Fruit fly (Drosophila melanogaster): ENCODE results near the gene CG18563.

- TF ChIP-seq psq (optimal IDR thresholded peaks at IDR 0.05) (no peak), CG8478 (optimal IDR thresholded peaks at IDR 0.05) (no peak), usp (GFP tag; optimal IDR thresholded peaks at IDR 0.05) (no peak)
Measured at dm6 chr2L:17485457-17485856, 27.6 kb upstream of the CG18563 start, which contains the start of the genes CG43221 and CG43645.

All from whole organism.